Worm (Caenorhabditis elegans) whole organism, midembryonic: Measurements from ENCODE around the gene prx-19.

Source experiments
- T22C8.4 ChIP-seq: fragments of 200-800 bp; sonication (Bioruptor generic); IDR thresholded peaks from 2 replicates; pipeline ENCODE4 v1.3.6; 2022; ENCODE audit warnings: missing genetic modification characterization, missing compliant biosample characterization
- cog-1 ChIP-seq: sonication (generic microtip); optimal IDR thresholded peaks from 2 replicates; lab custom pipeline; 2016; ENCODE audit warnings: missing genetic modification characterization, missing compliant biosample characterization
- flt-1 ChIP-seq: fragments of 200-800 bp; sonication (Bioruptor generic); IDR thresholded peaks from 2 replicates; pipeline ENCODE4 v1.3.6; 2022; ENCODE audit warnings: missing genetic modification characterization, missing compliant biosample characterization
- klf-2 ChIP-seq: fragments of 200-800 bp; sonication (Bioruptor generic); conservative IDR thresholded peaks from 2 replicates; pipeline ENCODE4 v1.3.6; 2022; ENCODE audit warnings: missing genetic modification reagents, missing genetic modification characterization, missing compliant biosample characterization
- med-1 ChIP-seq: sonication (generic microtip); optimal IDR thresholded peaks from 2 replicates; lab custom pipeline; 2017; ENCODE audit warnings: missing genetic modification characterization, mild to moderate bottlenecking, missing compliant biosample characterization, antibody characterized with exemption, missing genetic modification reagents; ENCODE audit not compliant: insufficient read depth
- ref-1 ChIP-seq: fragments of 200-800 bp; sonication (Bioruptor generic); conservative IDR thresholded peaks from 2 replicates; pipeline ENCODE4 v1.3.6; 2022; ENCODE audit warnings: missing genetic modification reagents, missing genetic modification characterization, missing compliant biosample characterization
- tab-1 ChIP-seq: fragments of 200-800 bp; sonication (Bioruptor generic); IDR thresholded peaks from 2 replicates; pipeline ENCODE4 v1.3.6; 2022; ENCODE audit warnings: missing genetic modification characterization, missing compliant biosample characterization
- ztf-23 ChIP-seq: fragments of 200-800 bp; sonication (Bioruptor generic); IDR thresholded peaks from 2 replicates; pipeline ENCODE4 v1.3.6; 2022; ENCODE audit warnings: missing genetic modification reagents, missing genetic modification characterization, missing compliant biosample characterization
- ztf-29 ChIP-seq: fragments of 200-800 bp; sonication (Bioruptor generic); IDR thresholded peaks from 2 replicates; pipeline ENCODE4 v1.3.6; 2022; ENCODE audit warnings: missing genetic modification reagents, missing genetic modification characterization, missing compliant biosample characterization

The prx-19 gene

DNA sequence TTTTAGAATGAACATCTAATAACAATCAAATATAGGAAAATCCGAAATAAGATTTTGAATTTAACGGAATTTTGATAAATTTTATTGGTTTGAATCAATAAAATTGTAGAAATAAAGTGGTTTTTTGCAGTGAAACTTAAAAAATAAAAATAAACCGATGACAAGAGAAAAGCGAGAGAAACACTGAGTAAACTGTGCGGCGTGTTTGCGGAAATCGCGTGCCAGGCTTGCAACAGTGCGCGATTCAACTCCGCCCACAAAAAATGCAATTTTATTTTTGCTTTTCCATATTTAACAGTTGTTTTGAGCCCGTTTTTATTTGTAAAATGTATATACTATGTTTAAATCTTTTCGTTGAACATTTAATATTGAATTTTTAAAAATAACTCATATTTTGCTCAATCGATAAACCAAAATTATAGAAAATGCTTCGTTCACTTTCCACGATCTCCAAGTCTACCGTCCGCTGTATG lies 41.2 kb downstream of the prx-19 start, which contains the start of gene mtss-1:
Gene mtss-1 (plus strand): TSS at position 423 of the 473 bp plus-strand sequence.
- TF ChIP-seq klf-2 (GFP tag; lab: Robert Waterston, UW) (peak; percentile 76), flt-1 (GFP tag; lab: Robert Waterston, UW) (peak; percentile 90), med-1 (GFP tag; lab: Kevin White, UChicago) (peak; percentile 94), T22C8.4 (GFP tag; lab: Robert Waterston, UW) (peak; percentile 71), ref-1 (GFP tag; lab: Robert Waterston, UW) (no peak), tab-1 (GFP tag; lab: Robert Waterston, UW) (peak; percentile 87), ztf-29 (GFP tag; lab: Robert Waterston, UW) (peak; percentile 75), ztf-23 (GFP tag; lab: Robert Waterston, UW) (peak; percentile 88), cog-1 (tag; lab: Kevin White, UChicago) (peak; percentile 71)

DNA sequence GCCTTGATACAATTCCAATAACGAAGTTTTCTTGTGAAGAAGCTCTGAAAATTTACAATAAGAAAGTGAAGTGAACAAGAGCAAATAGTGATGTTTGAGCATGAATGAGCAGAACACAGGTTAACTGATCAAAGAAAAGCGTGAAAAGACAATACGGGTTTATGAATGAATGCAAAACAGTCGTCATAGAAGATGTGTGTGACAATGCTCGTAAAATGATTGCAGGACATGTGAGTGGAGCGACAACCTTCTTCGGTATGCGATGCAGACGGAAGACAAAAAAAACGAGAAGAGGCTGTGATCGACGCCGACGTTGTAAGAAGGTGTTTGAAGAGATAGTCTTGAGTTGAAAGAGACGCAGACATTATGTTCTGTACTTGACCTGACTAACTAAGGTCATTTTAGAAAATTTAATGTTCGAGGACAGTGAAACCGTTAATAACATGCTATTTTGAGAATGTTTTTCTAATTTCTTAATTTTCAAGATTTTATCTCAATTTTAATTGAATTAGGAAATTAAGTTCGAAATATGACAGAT lies 41.7 kb downstream of the prx-19 start, which contains the start of gene mig-22:
Gene mig-22 (minus strand): TSS at position 51 of the 538 bp plus-strand sequence.
- no peak for TF ChIP-seq med-1 (GFP tag; lab: Kevin White, UChicago)
- no peak for TF ChIP-seq flt-1 (GFP tag; lab: Robert Waterston, UW)

DNA sequence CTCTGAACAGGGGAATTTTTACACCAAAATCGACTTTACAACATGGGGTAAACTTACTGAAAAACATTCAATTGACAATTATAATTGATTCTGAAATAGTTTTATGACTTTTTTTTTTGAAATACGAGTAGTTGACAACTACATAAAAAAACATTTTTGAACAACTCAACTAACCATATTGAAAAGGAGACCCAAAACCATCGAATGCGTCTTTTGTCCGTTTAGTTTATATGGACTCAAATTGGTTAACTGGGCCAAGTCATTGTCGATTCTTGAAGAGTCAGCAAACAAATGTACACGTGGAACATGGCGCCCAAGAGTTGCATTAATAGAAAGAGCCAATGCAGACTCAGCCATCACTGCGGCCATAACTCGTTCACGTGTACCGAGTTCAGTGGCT lies 42.6 kb downstream of the prx-19 start:
- TF ChIP-seq flt-1 (GFP tag; lab: Robert Waterston, UW) (no peak), ztf-29 (GFP tag; lab: Robert Waterston, UW) (no peak), T22C8.4 (GFP tag; lab: Robert Waterston, UW) (no peak), cog-1 (tag; lab: Kevin White, UChicago) (no peak), klf-2 (GFP tag; lab: Robert Waterston, UW) (no peak), ref-1 (GFP tag; lab: Robert Waterston, UW) (no peak), tab-1 (GFP tag; lab: Robert Waterston, UW) (no peak)

DNA sequence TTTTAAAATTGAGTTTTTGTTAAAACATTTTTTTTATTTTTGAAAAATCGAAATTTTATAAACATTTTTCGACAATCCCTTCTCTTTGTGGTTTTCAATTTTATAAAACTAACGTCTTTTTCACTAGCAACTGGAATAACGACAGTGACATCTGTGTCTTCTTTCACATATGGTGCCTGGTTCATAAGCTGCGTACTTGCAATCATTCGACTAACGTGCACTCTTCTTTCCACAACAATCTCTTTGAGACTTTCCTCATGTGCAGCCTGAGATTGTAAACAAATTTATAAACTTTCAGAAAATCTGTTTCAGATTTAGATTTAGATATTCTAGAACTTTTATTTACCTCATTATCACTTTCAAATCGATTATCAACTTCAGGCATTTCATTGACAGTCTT lies 44.1 kb downstream of the prx-19 start:
- TF ChIP-seq ref-1 (GFP tag; lab: Robert Waterston, UW) (no peak), flt-1 (GFP tag; lab: Robert Waterston, UW) (no peak)

DNA sequence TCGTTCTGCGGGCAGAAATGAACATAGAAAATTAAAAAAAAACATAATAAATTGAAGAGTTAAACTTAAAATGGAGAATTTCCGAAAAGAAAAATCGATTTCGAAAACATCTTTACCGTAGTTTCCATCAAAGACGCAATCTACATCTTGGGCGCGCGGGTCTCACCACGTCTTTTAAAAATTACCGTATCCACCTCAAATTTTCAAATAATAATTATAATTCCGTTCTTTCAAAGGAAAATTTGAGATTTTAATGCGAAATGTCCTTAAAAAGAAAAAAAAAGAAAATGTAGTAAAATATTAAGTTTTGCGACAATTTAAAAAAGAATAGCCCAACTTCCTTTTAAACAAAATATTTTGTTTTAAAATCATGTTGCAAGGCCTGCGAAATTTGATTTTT lies 46.0 kb downstream of the prx-19 start:
- TF ChIP-seq tab-1 (GFP tag; lab: Robert Waterston, UW), result no peak
- TF ChIP-seq cog-1 (tag; lab: Kevin White, UChicago), result no peak
- TF ChIP-seq flt-1 (GFP tag; lab: Robert Waterston, UW), result no peak
- no peak for TF ChIP-seq ztf-29 (GFP tag; lab: Robert Waterston, UW)
- no peak for TF ChIP-seq T22C8.4 (GFP tag; lab: Robert Waterston, UW)
- TF ChIP-seq ref-1 (GFP tag; lab: Robert Waterston, UW), result no peak
- TF ChIP-seq ztf-23 (GFP tag; lab: Robert Waterston, UW), result no peak
- no peak for TF ChIP-seq med-1 (GFP tag; lab: Kevin White, UChicago)
- no peak for TF ChIP-seq klf-2 (GFP tag; lab: Robert Waterston, UW)

DNA sequence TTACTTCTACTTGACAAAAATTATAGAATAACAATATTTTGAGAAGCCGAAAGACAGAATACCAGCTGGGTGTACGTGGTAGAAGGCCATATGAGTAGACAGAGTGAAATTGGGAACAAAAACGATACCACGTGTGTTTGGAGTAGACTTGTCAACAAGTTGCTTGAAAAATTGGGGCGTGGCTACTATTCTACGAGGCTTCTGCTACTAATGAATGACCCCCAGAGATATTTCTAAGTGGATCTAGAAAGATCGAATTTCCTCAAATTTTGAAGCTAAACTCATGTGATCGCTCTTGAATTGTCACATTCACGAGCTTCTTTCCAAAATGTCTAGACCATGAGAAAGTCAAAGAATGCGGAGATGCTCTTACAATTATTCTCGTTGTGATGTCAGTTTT lies 47.1 kb downstream of the prx-19 start:
- TF ChIP-seq ref-1 (GFP tag; lab: Robert Waterston, UW) (no peak), T22C8.4 (GFP tag; lab: Robert Waterston, UW) (no peak)

DNA sequence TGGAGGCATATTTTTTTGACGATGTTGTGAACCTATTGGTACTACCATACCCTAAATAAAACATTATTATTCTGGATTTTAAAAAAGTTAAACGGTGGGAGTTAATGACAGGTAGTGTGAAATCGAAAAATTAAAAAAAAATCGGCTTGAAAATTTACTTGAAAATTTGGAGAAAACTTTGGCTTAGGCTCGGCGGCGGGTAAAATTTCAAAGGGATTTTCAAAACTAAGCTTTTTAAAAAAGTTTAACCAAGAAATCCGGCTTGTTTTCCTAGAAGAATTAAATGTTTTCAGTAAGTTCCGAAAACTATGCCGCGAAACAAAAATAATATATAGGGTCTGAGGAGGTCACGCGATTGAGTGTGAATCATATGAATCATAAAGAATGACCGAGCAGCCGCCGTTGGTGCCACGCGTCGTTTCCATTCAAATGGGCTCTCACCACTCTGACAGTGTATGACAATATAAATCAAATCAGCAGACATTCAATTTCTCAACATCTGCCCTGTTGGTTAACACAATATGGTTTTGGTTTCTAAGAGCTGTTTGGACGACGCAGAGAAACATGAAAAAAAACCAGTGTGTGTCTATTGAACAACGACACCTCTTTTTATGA lies 47.9 kb downstream of the prx-19 start, which contains the start of gene aak-1:
Gene aak-1 (minus strand): TSS at position 51 of the 615 bp plus-strand sequence.
- TF ChIP-seq med-1 (GFP tag; lab: Kevin White, UChicago), result no peak
- no peak for TF ChIP-seq flt-1 (GFP tag; lab: Robert Waterston, UW)
- TF ChIP-seq T22C8.4 (GFP tag; lab: Robert Waterston, UW), result no peak
